Fruit fly (Drosophila melanogaster): ENCODE results near the gene AIF.

Gene AIF

dm6 chr2L:2193357-2193780, 41.8 kb downstream of the AIF start (continued):
- TF ChIP-seq Pdp1 (GFP tag; optimal IDR thresholded peaks at IDR 0.05) (peak in 1 of 2 experiments; percentile 73), Abd-B (GFP tag; optimal IDR thresholded peaks at IDR 0.05) (peak; percentile 47), al (GFP tag; IDR thresholded peaks at IDR 0.05) (no peak), lbe (GFP tag; optimal IDR thresholded peaks at IDR 0.05) (peak; percentile 30), gsb-n (tag; optimal IDR thresholded peaks at IDR 0.05) (peak; percentile 38), CG15601 (tag; optimal IDR thresholded peaks at IDR 0.05) (peak; percentile 65), Hmx (GFP tag; optimal IDR thresholded peaks at IDR 0.05) (no peak), CG6854 (GFP tag; optimal IDR thresholded peaks at IDR 0.05) (peak; percentile 53), ERR (GFP tag; optimal IDR thresholded peaks at IDR 0.05) (peak; percentile 60), CoRest (tag; optimal IDR thresholded peaks at IDR 0.05) (peak; percentile 52), CG2875 (GFP tag; optimal IDR thresholded peaks at IDR 0.05) (peak; percentile 40), exex (tag; optimal IDR thresholded peaks at IDR 0.05) (peak; percentile 9), chif (GFP tag; optimal IDR thresholded peaks at IDR 0.05) (no peak), Stat92E (GFP tag; optimal IDR thresholded peaks at IDR 0.05) (peak in 1 of 3 experiments; percentile 89), repo (GFP tag; optimal IDR thresholded peaks at IDR 0.05) (peak; percentile 19), CG13894 (tag; optimal IDR thresholded peaks at IDR 0.05) (peak; percentile 92), trem (tag; optimal IDR thresholded peaks at IDR 0.05) (peak; percentile 31), CG2120 (GFP tag; optimal IDR thresholded peaks at IDR 0.05) (peak; percentile 26), CG5953 (GFP tag; IDR thresholded peaks at IDR 0.05) (no peak), Mad (GFP tag; optimal IDR thresholded peaks at IDR 0.05) (peak; percentile 30), Camta (GFP tag; optimal IDR thresholded peaks at IDR 0.05) (no peak), CG4282 (GFP tag; optimal IDR thresholded peaks at IDR 0.05) (peak; percentile 1), CG5180 (GFP tag; optimal IDR thresholded peaks at IDR 0.05) (peak; percentile 56), CG9727 (GFP tag; optimal IDR thresholded peaks at IDR 0.05) (peak; percentile 16), CG18764 (GFP tag; optimal IDR thresholded peaks at IDR 0.05) (no peak), fd64A (GFP tag; optimal IDR thresholded peaks at IDR 0.05) (peak; percentile 21), hkb (optimal IDR thresholded peaks at IDR 0.05) (peak; percentile 79), hkb (GFP tag; IDR thresholded peaks at IDR 0.05) (no peak), chm (GFP tag; IDR thresholded peaks at IDR 0.05) (no peak), abd-A (tag; optimal IDR thresholded peaks at IDR 0.05) (peak; percentile 98), CG6689 (GFP tag; IDR thresholded peaks at IDR 0.05) (no peak), row (GFP tag; IDR thresholded peaks at IDR 0.05) (no peak), Nf-YB (GFP tag; optimal IDR thresholded peaks at IDR 0.05) (peak; percentile 73), salm (tag; optimal IDR thresholded peaks at IDR 0.05) (peak; percentile 38), Dad (GFP tag; optimal IDR thresholded peaks at IDR 0.05) (peak; percentile 47), Sox102F (GFP tag; optimal IDR thresholded peaks at IDR 0.05) (no peak), CG8281 (tag; optimal IDR thresholded peaks at IDR 0.05) (peak; percentile 12), caup (GFP tag; optimal IDR thresholded peaks at IDR 0.05; ENCODE audit: severe bottlenecking) (peak; percentile 53), sqz (GFP tag; optimal IDR thresholded peaks at IDR 0.05) (peak; percentile 86), CG12299 (tag; optimal IDR thresholded peaks at IDR 0.05) (peak; percentile 22), sisA (GFP tag; IDR thresholded peaks at IDR 0.05) (no peak), Hsf (GFP tag; optimal IDR thresholded peaks at IDR 0.05) (peak; percentile 9), dm (GFP tag; optimal IDR thresholded peaks at IDR 0.05) (peak; percentile 83), sc (optimal IDR thresholded peaks at IDR 0.05) (no peak), sc (GFP tag; optimal IDR thresholded peaks at IDR 0.05) (no peak), fd96Cb (tag; optimal IDR thresholded peaks at IDR 0.05) (no peak), gfzf (GFP tag; optimal IDR thresholded peaks at IDR 0.05) (peak; percentile 57), lab (GFP tag; optimal IDR thresholded peaks at IDR 0.05) (peak; percentile 76), tx (GFP tag; optimal IDR thresholded peaks at IDR 0.05) (no peak), onecut (GFP tag; IDR thresholded peaks at IDR 0.05) (peak; percentile 53), CG3281 (GFP tag; optimal IDR thresholded peaks at IDR 0.05) (peak; percentile 25)
